Worm (Caenorhabditis elegans): ENCODE data around the gene R05G9R.1.

ce11 chrII:6476655-6477054 is 37.2 kb downstream of the R05G9R.1 start, which contains the start of gene T28D9.4:
- TF ChIP-seq tag-97 (GFP tag; IDR thresholded peaks at IDR 0.05) = no peak
- no peak for TF ChIP-seq F49E8.2 (tag; optimal IDR thresholded peaks at IDR 0.05; ENCODE audit: borderline replicate concordance)
- TF ChIP-seq daf-8 (GFP tag; IDR thresholded peaks at IDR 0.05) = no peak
- TF ChIP-seq tra-1 (GFP tag; IDR thresholded peaks at IDR 0.05) = no peak
- no peak for TF ChIP-seq ceh-28 (tag; optimal IDR thresholded peaks at IDR 0.05)
- TF ChIP-seq dpl-1 (GFP tag; optimal IDR thresholded peaks at IDR 0.05) = no peak
- no peak for TF ChIP-seq nhr-6 (tag; optimal IDR thresholded peaks at IDR 0.05)
- TF ChIP-seq vab-7 (GFP tag; IDR thresholded peaks at IDR 0.05) = no peak
